Worm (Caenorhabditis elegans): Measurements from ENCODE around the gene F38H4.6.

Gene F38H4.6

ce11 chrIV:11854777-11855176 is 7.1 kb upstream of the F38H4.6 start, which contains the start of gene tag-30 (continued):
- TF ChIP-seq C34B4.2 (tag; optimal IDR thresholded peaks at IDR 0.05): no peak
- no peak for TF ChIP-seq ztf-11 (tag; optimal IDR thresholded peaks at IDR 0.05)
- no peak for TF ChIP-seq nhr-47 (tag; optimal IDR thresholded peaks at IDR 0.05)
- TF ChIP-seq alr-1 (tag; optimal IDR thresholded peaks at IDR 0.05; ENCODE audit: borderline replicate concordance): no peak
- TF ChIP-seq hlh-4 (tag; optimal IDR thresholded peaks at IDR 0.05): no peak
- no peak for TF ChIP-seq snpc-4 (tag; optimal IDR thresholded peaks at IDR 0.05)
- TF ChIP-seq efl-1 (optimal IDR thresholded peaks at IDR 0.05): peak; percentile 54 to 61
- peak; percentile 57 to 87 for TF ChIP-seq efl-1 (GFP tag; optimal IDR thresholded peaks at IDR 0.05 in 1 of 2)
- TF ChIP-seq unc-86 (tag; optimal IDR thresholded peaks at IDR 0.05): no peak
- no peak for TF ChIP-seq egl-27 (tag; optimal IDR thresholded peaks at IDR 0.05)
- no peak for TF ChIP-seq nhr-237 (tag; optimal IDR thresholded peaks at IDR 0.05)
- TF ChIP-seq nhr-11 (tag; optimal IDR thresholded peaks at IDR 0.05): no peak
- no peak for TF ChIP-seq elt-3 (tag; optimal IDR thresholded peaks at IDR 0.05)
- no peak for TF ChIP-seq fkh-8 (tag; optimal IDR thresholded peaks at IDR 0.05)
- no peak for TF ChIP-seq mef-2 (tag; optimal IDR thresholded peaks at IDR 0.05)
- no peak for TF ChIP-seq pax-3 (tag; optimal IDR thresholded peaks at IDR 0.05)
- TF ChIP-seq hpl-2 (GFP tag; optimal IDR thresholded peaks at IDR 0.05): no peak
- TF ChIP-seq isw-1 (GFP tag; IDR thresholded peaks at IDR 0.05): no peak
- no peak for TF ChIP-seq ces-1 (GFP tag; optimal IDR thresholded peaks at IDR 0.05)
- TF ChIP-seq unc-62 (GFP tag; optimal IDR thresholded peaks at IDR 0.05): no peak
- TF ChIP-seq nhr-71 (tag; optimal IDR thresholded peaks at IDR 0.05): peak; percentile 67
- no peak for TF ChIP-seq nhr-12 (tag; optimal IDR thresholded peaks at IDR 0.05)
- no peak for TF ChIP-seq vab-15 (tag; optimal IDR thresholded peaks at IDR 0.05)
- peak; percentile 81 for TF ChIP-seq lin-14 (GFP tag; optimal IDR thresholded peaks at IDR 0.05)
- TF ChIP-seq sox-4 (tag; optimal IDR thresholded peaks at IDR 0.05): no peak
- peak; percentile 35 for TF ChIP-seq swsn-7 (tag; optimal IDR thresholded peaks at IDR 0.05)
- peak; percentile 31 for TF ChIP-seq nhr-77 (tag; optimal IDR thresholded peaks at IDR 0.05)
- TF ChIP-seq pqm-1 (tag; optimal IDR thresholded peaks at IDR 0.05): no peak
- TF ChIP-seq pag-3 (tag; optimal IDR thresholded peaks at IDR 0.05; ENCODE audit: borderline replicate concordance, insufficient read depth): no peak
- TF ChIP-seq lin-15B (tag; optimal IDR thresholded peaks at IDR 0.05): peak; percentile 39
- peak; percentile 31 for TF ChIP-seq nhr-90 (tag; optimal IDR thresholded peaks at IDR 0.05; ENCODE audit: poor library complexity)
- no peak for TF ChIP-seq ceh-88 (GFP tag; IDR thresholded peaks at IDR 0.05)
- TF ChIP-seq ama-1 (optimal IDR thresholded peaks at IDR 0.05): peak; percentile 54
- TF ChIP-seq jun-1 (tag; optimal IDR thresholded peaks at IDR 0.05): no peak
- no peak for TF ChIP-seq egl-13 (tag; optimal IDR thresholded peaks at IDR 0.05)
- TF ChIP-seq ceh-82 (tag; optimal IDR thresholded peaks at IDR 0.05): peak in 1 of 3 experiments; percentile 26
- TF ChIP-seq lir-3 (tag; optimal IDR thresholded peaks at IDR 0.05; ENCODE audit: poor library complexity): no peak
- TF ChIP-seq lin-39 (tag; optimal IDR thresholded peaks at IDR 0.05): no peak
- peak; percentile 37 for TF ChIP-seq tbx-2 (tag; optimal IDR thresholded peaks at IDR 0.05)
- no peak for TF ChIP-seq unc-98 (GFP tag; IDR thresholded peaks at IDR 0.05)
- TF ChIP-seq zag-1 (tag; optimal IDR thresholded peaks at IDR 0.05): no peak
- TF ChIP-seq C04F5.9 (tag; optimal IDR thresholded peaks at IDR 0.05): no peak
- TF ChIP-seq dsc-1 (tag; optimal IDR thresholded peaks at IDR 0.05): peak; percentile 35
- TF ChIP-seq lsy-2 (tag; optimal IDR thresholded peaks at IDR 0.05): peak in 1 of 2 experiments; percentile 70
- TF ChIP-seq ztf-4 (tag; optimal IDR thresholded peaks at IDR 0.05): no peak
- TF ChIP-seq dpl-1 (GFP tag; optimal IDR thresholded peaks at IDR 0.05): peak; percentile 17 to 69 (median 49)
- TF ChIP-seq skn-1 (tag; optimal IDR thresholded peaks at IDR 0.05): no peak
- TF ChIP-seq unc-130 (tag; optimal IDR thresholded peaks at IDR 0.05): peak; percentile 32
- no peak for TF ChIP-seq nhr-19 (GFP tag; conservative IDR thresholded peaks at IDR 0.05)
- TF ChIP-seq nhr-84 (tag; optimal IDR thresholded peaks at IDR 0.05): no peak
- no peak for TF ChIP-seq fkh-4 (tag; optimal IDR thresholded peaks at IDR 0.05; ENCODE audit: borderline replicate concordance)
- TF ChIP-seq hlh-17 (GFP tag; optimal IDR thresholded peaks at IDR 0.05; ENCODE audit: borderline replicate concordance): no peak
- no peak for TF ChIP-seq snu-23 (GFP tag; optimal IDR thresholded peaks at IDR 0.05)
- TF ChIP-seq lin-13 (GFP tag; optimal IDR thresholded peaks at IDR 0.05): no peak
